Worm (Caenorhabditis elegans) whole organism, midembryonic: ENCODE measurements around the gene btb-16.
A peak's percentile ranks its signal among the peaks of the same experiment; 100 is the strongest.

Source experiments
- T22C8.4 ChIP-seq: fragments of 200-800 bp; sonication (Bioruptor generic); IDR thresholded peaks from 2 replicates; pipeline ENCODE4 v1.3.6; 2022; ENCODE audit warnings: missing genetic modification characterization, missing compliant biosample characterization
- cog-1 ChIP-seq: sonication (generic microtip); optimal IDR thresholded peaks from 2 replicates; lab custom pipeline; 2016; ENCODE audit warnings: missing genetic modification characterization, missing compliant biosample characterization
- flt-1 ChIP-seq: fragments of 200-800 bp; sonication (Bioruptor generic); IDR thresholded peaks from 2 replicates; pipeline ENCODE4 v1.3.6; 2022; ENCODE audit warnings: missing genetic modification characterization, missing compliant biosample characterization
- klf-2 ChIP-seq: fragments of 200-800 bp; sonication (Bioruptor generic); conservative IDR thresholded peaks from 2 replicates; pipeline ENCODE4 v1.3.6; 2022; ENCODE audit warnings: missing genetic modification reagents, missing genetic modification characterization, missing compliant biosample characterization
- med-1 ChIP-seq: sonication (generic microtip); optimal IDR thresholded peaks from 2 replicates; lab custom pipeline; 2017; ENCODE audit warnings: missing genetic modification characterization, mild to moderate bottlenecking, missing compliant biosample characterization, antibody characterized with exemption, missing genetic modification reagents; ENCODE audit not compliant: insufficient read depth
- ref-1 ChIP-seq: fragments of 200-800 bp; sonication (Bioruptor generic); conservative IDR thresholded peaks from 2 replicates; pipeline ENCODE4 v1.3.6; 2022; ENCODE audit warnings: missing genetic modification reagents, missing genetic modification characterization, missing compliant biosample characterization
- tab-1 ChIP-seq: fragments of 200-800 bp; sonication (Bioruptor generic); IDR thresholded peaks from 2 replicates; pipeline ENCODE4 v1.3.6; 2022; ENCODE audit warnings: missing genetic modification characterization, missing compliant biosample characterization
- ztf-23 ChIP-seq: fragments of 200-800 bp; sonication (Bioruptor generic); IDR thresholded peaks from 2 replicates; pipeline ENCODE4 v1.3.6; 2022; ENCODE audit warnings: missing genetic modification reagents, missing genetic modification characterization, missing compliant biosample characterization
- ztf-29 ChIP-seq: fragments of 200-800 bp; sonication (Bioruptor generic); IDR thresholded peaks from 2 replicates; pipeline ENCODE4 v1.3.6; 2022; ENCODE audit warnings: missing genetic modification reagents, missing genetic modification characterization, missing compliant biosample characterization

DNA sequence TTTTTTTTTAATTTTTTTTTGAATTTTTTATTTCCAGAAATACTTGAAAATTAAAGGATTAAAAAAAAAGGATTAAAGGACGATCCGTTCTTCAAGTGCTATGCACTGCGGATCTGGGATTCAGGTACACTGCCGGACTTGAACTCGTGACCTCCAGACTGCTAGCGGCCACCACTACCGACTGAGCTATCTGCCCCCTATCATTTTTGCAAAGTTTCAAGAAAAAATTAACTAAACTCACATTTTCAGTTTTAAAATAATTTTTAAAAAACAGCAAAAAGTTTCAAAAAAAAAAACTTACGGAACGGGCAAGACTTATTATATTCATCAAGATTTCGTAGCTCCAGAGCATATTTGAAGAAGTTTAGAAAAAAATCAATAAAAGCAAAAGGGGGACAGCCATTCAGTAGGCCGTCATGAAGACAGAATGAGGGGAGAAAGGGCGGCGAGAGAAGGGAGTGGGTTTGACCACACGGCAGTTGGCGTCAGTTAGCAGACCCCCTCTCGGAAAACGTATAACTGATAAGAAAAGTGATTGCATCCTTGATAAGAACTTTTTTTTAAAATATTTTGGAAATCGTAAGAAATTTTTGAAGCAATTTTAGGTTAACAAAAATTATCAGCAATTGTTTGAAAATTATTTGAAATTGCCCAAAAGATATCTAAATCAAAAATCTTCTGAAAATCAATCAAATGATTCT, 14.4 kb downstream of the btb-16 start:
- TF ChIP-seq ref-1 (no peak), ztf-23 (GFP tag; lab: Robert Waterston, UW) (no peak), flt-1 (GFP tag; lab: Robert Waterston, UW) (no peak), cog-1 (tag; lab: Kevin White, UChicago) (no peak), klf-2 (GFP tag; lab: Robert Waterston, UW) (no peak), tab-1 (no peak), med-1 (GFP tag; lab: Kevin White, UChicago) (no peak), ztf-29 (GFP tag; lab: Robert Waterston, UW) (no peak), T22C8.4 (GFP tag; lab: Robert Waterston, UW) (peak; percentile 48)
